Worm (Caenorhabditis elegans) whole organism, late embryonic: Measurements from ENCODE around the gene R09H3.3.
A peak's percentile ranks its signal among the peaks of the same experiment; 100 is the strongest.

Experiments used
- C08G9.2 ChIP-seq: sonication (generic microtip); optimal IDR thresholded peaks from 2 replicates; lab custom pipeline; 2016; ENCODE audit warnings: mild to moderate bottlenecking, missing genetic modification characterization, moderate library complexity, missing compliant biosample characterization
- C38D4.7 ChIP-seq: fragments of 200-800 bp; sonication (Bioruptor generic); optimal IDR thresholded peaks from 2 replicates; lab custom pipeline; 2018; ENCODE audit warnings: mild to moderate bottlenecking, missing genetic modification characterization, moderate library complexity, missing compliant biosample characterization
- F13H6.1 ChIP-seq: sonication (generic microtip); optimal IDR thresholded peaks from 2 replicates; lab custom pipeline; 2016; ENCODE audit warnings: missing genetic modification characterization, missing compliant biosample characterization
- T23F11.4 ChIP-seq: fragments of 200-800 bp; sonication (Bioruptor generic); optimal IDR thresholded peaks from 2 replicates; lab custom pipeline; 2018; ENCODE audit warnings: mild to moderate bottlenecking, missing genetic modification characterization, missing compliant biosample characterization
- Y22D7AL.16 ChIP-seq: sonication (generic microtip); optimal IDR thresholded peaks from 2 replicates; lab custom pipeline; 2016; ENCODE audit warnings: missing genetic modification characterization, missing compliant biosample characterization
- ahr-1 ChIP-seq: sonication (generic microtip); optimal IDR thresholded peaks from 2 replicates; lab custom pipeline; 2016; ENCODE audit warnings: missing genetic modification characterization, missing compliant biosample characterization
- ceh-2 ChIP-seq: sonication (generic microtip); optimal IDR thresholded peaks from 2 replicates; lab custom pipeline; 2016; ENCODE audit warnings: missing genotype, missing genetic modification characterization, missing compliant biosample characterization
- ceh-22 ChIP-seq: sonication (generic microtip); optimal IDR thresholded peaks from 2 replicates; lab custom pipeline; 2017; ENCODE audit warnings: missing biosample characterization, missing genetic modification characterization
- ceh-30 ChIP-seq: fragments of 150-350 bp; optimal IDR thresholded peaks from 2 replicates; lab custom pipeline; 2014; ENCODE audit warnings: missing biosample characterization, missing genetic modification characterization
- ceh-45 ChIP-seq: fragments of 200-800 bp; sonication (Bioruptor generic); IDR thresholded peaks from 2 replicates; pipeline ENCODE4 v1.3.6; 2022; ENCODE audit warnings: missing genetic modification reagents, missing genetic modification characterization, missing compliant biosample characterization
- dmd-4 ChIP-seq: sonication (generic microtip); optimal IDR thresholded peaks from 2 replicates; lab custom pipeline; 2016; ENCODE audit warnings: borderline replicate concordance, missing genetic modification characterization, missing compliant biosample characterization
- dve-1 ChIP-seq: sonication (generic microtip); optimal IDR thresholded peaks from 2 replicates; lab custom pipeline; 2017; ENCODE audit warnings: antibody characterized with exemption, mild to moderate bottlenecking, missing genetic modification characterization, missing compliant biosample characterization
- elt-2 ChIP-seq: sonication (generic microtip); optimal IDR thresholded peaks from 2 replicates; lab custom pipeline; 2016; ENCODE audit warnings: missing genetic modification reagents, missing genetic modification characterization, missing compliant biosample characterization
- fax-1 ChIP-seq: sonication (generic microtip); optimal IDR thresholded peaks from 2 replicates; lab custom pipeline; 2016; ENCODE audit warnings: missing genotype, missing genetic modification characterization, missing compliant biosample characterization
- hlh-6 ChIP-seq: sonication (generic microtip); optimal IDR thresholded peaks from 2 replicates; lab custom pipeline; 2016; ENCODE audit warnings: missing genotype, missing genetic modification characterization, missing compliant biosample characterization
- hlh-8 ChIP-seq: sonication (generic microtip); optimal IDR thresholded peaks from 2 replicates; lab custom pipeline; 2016; ENCODE audit warnings: missing genotype, missing genetic modification characterization, missing compliant biosample characterization
- lin-11 ChIP-seq: fragments of 200-800 bp; sonication (Bioruptor generic); optimal IDR thresholded peaks from 2 replicates; lab custom pipeline; 2018; ENCODE audit warnings: mild to moderate bottlenecking, missing genetic modification characterization, missing compliant biosample characterization
- madf-2 ChIP-seq: sonication (generic microtip); optimal IDR thresholded peaks from 2 replicates; lab custom pipeline; 2017; ENCODE audit warnings: missing genetic modification characterization, missing compliant biosample characterization
- npax-4 ChIP-seq: sonication (generic microtip); optimal IDR thresholded peaks from 2 replicates; lab custom pipeline; 2016; ENCODE audit warnings: missing genetic modification characterization, missing compliant biosample characterization
- odd-2 ChIP-seq: sonication (generic microtip); optimal IDR thresholded peaks from 2 replicates; lab custom pipeline; 2017; ENCODE audit warnings: antibody characterized with exemption, mild to moderate bottlenecking, missing genetic modification characterization, missing compliant biosample characterization
- pat-9 ChIP-seq: fragments of 200-800 bp; sonication (Bioruptor generic); optimal IDR thresholded peaks from 2 replicates; lab custom pipeline; 2018; ENCODE audit warnings: mild to moderate bottlenecking, missing genetic modification characterization, moderate library complexity, missing compliant biosample characterization
- pax-1 ChIP-seq: fragments of 150-350 bp; optimal IDR thresholded peaks from 2 replicates; lab custom pipeline; 2014; ENCODE audit warnings: missing biosample characterization, missing genetic modification characterization
- pha-2 ChIP-seq: sonication (generic microtip); optimal IDR thresholded peaks from 2 replicates; lab custom pipeline; 2017; ENCODE audit warnings: mild to moderate bottlenecking, missing genetic modification characterization, missing compliant biosample characterization
- pros-1 ChIP-seq: fragments of 150-350 bp; optimal IDR thresholded peaks from 2 replicates; lab custom pipeline; 2014; ENCODE audit warnings: missing biosample characterization, missing genetic modification reagents, missing genetic modification characterization
- rnt-1 ChIP-seq: sonication (generic microtip); optimal IDR thresholded peaks from 2 replicates; lab custom pipeline; 2016; ENCODE audit warnings: missing genetic modification characterization, missing compliant biosample characterization
- sdc-2 ChIP-seq: sonication (generic microtip); optimal IDR thresholded peaks from 2 replicates; lab custom pipeline; 2016; ENCODE audit warnings: missing genotype, missing genetic modification characterization, missing compliant biosample characterization
- sox-2 ChIP-seq: fragments of 200-800 bp; sonication (Bioruptor generic); IDR thresholded peaks from 2 replicates; pipeline ENCODE4 v1.3.6; 2022; ENCODE audit warnings: missing genetic modification reagents, missing genetic modification characterization, missing compliant biosample characterization
- sox-4 ChIP-seq: sonication (generic microtip); optimal IDR thresholded peaks from 2 replicates; lab custom pipeline; 2017; ENCODE audit warnings: mild to moderate bottlenecking, missing genetic modification characterization, inconsistent platforms, missing compliant biosample characterization
- syd-9 ChIP-seq: sonication (generic microtip); optimal IDR thresholded peaks from 2 replicates; lab custom pipeline; 2016; ENCODE audit warnings: mild to moderate bottlenecking, missing genetic modification characterization, moderate library complexity, missing compliant biosample characterization
- tbx-2 ChIP-seq: sonication (generic microtip); optimal IDR thresholded peaks from 2 replicates; lab custom pipeline; 2016; ENCODE audit warnings: missing genetic modification characterization, missing compliant biosample characterization
- ttx-3 ChIP-seq: sonication (generic microtip); optimal IDR thresholded peaks from 2 replicates; lab custom pipeline; 2016; ENCODE audit warnings: missing genetic modification reagents, missing genetic modification characterization, missing compliant biosample characterization
- unc-42 ChIP-seq: sonication (generic microtip); optimal IDR thresholded peaks from 2 replicates; lab custom pipeline; 2016; ENCODE audit warnings: missing genotype, missing genetic modification characterization, missing compliant biosample characterization
- unc-86 ChIP-seq: sonication (generic microtip); optimal IDR thresholded peaks from 2 replicates; lab custom pipeline; 2016; ENCODE audit warnings: missing genetic modification characterization, missing compliant biosample characterization
- ztf-16 ChIP-seq: sonication (generic microtip); optimal IDR thresholded peaks from 2 replicates; lab custom pipeline; 2017; ENCODE audit warnings: missing genetic modification characterization, missing compliant biosample characterization

The R09H3.3 gene

DNA sequence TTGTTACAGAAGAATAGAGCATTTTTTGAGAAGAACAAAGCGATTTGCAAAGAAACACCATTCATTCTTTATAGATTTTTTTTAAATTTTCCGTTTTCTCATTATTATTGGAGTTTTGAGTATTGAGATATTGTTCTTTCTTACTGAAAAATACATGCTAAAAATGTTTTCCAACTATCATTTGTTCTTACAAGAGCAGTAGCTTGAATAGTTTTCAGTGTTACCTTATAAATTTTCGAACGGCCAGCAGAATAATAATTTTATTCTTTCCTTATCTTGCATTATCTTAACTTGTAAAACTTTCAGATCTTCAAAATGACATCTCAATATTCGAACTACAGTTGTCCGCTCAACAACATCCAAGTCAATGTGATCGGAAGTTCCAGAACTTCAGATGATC is 13.4 kb downstream of the R09H3.3 start, which contains the start of gene tbx-32:
TSS of gene tbx-32 (plus strand) at position 301 of the 400 bp plus-strand sequence.
- TF ChIP-seq Y22D7AL.16 (tag; lab: Kevin White, UChicago) (no peak), unc-86 (no peak), F13H6.1 (tag; lab: Kevin White, UChicago) (no peak), tbx-2 (tag; lab: Kevin White, UChicago) (no peak), pha-2 (tag; lab: Kevin White, UChicago) (no peak), hlh-8 (tag; lab: Kevin White, UChicago) (no peak)

DNA sequence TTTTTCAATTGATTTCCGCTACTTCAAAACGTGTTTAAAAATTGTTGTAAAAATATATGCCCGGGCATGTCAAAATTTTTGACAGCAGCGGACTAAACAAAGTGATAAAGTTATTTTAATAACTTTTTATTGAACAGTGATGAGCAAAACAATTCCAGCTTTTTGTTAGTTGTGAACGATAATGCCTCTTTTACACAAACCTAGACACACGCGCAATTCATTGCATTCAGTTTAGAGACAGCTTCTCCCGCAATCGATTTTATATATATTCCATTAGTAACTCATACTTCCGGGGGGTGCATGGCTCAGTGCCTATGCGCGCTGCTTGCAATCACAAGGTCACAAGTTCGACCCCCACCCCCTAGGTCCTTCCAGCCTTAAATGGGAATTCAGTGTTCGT is 14.5 kb downstream of the R09H3.3 start, which contains the start of gene ZK380.6:
TSS of gene ZK380.6 (plus strand) at position 301 of the 400 bp plus-strand sequence.
- no peak for TF ChIP-seq sox-2 (GFP tag; lab: Robert Waterston, UW)
- TF ChIP-seq pha-2 (tag; lab: Kevin White, UChicago), result no peak
- no peak for TF ChIP-seq dmd-4 (tag; lab: Kevin White, UChicago)
- no peak for TF ChIP-seq ceh-30 (tag; lab: Kevin White, UChicago)
- no peak for TF ChIP-seq fax-1 (tag; lab: Kevin White, UChicago)
- 0 out of 2 replicates have a peak, but pooled peaks have one; percentile 11 for TF ChIP-seq ceh-45
- TF ChIP-seq Y22D7AL.16 (tag; lab: Kevin White, UChicago), result no peak
- TF ChIP-seq ahr-1 (tag; lab: Kevin White, UChicago), result no peak
- TF ChIP-seq syd-9 (tag; lab: Kevin White, UChicago), result no peak
- TF ChIP-seq ceh-22 (tag; lab: Kevin White, UChicago), result no peak
- no peak for TF ChIP-seq pat-9 (tag; lab: Kevin White, UChicago)
- TF ChIP-seq elt-2 (tag; lab: Kevin White, UChicago), result no peak
- peak; percentile 19 for TF ChIP-seq sdc-2 (tag; lab: Kevin White, UChicago)
- TF ChIP-seq pax-1 (tag; lab: Kevin White, UChicago), result no peak
- no peak for TF ChIP-seq pros-1 (tag; lab: Kevin White, UChicago)
- TF ChIP-seq rnt-1 (tag; lab: Kevin White, UChicago), result no peak
- TF ChIP-seq dve-1 (tag; lab: Kevin White, UChicago), result no peak
- no peak for TF ChIP-seq T23F11.4

DNA sequence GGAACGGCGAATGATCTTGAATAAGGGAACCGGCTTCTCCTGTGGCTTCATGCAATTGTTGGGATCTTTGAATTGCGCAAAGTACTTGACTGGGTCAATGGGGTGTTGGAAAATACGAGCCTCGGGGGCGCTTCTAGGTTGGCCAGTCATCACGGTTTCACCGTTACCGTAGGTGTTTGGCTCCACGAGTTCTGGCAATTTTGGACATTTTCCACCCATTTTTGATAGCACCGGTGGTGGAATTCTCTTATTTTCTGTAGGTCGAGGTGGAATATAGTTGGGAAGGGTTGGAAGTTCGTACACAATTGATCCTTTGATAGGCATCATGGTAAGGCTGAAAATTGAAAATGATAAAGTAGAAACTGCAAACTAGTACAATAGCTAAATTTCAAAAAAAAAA is 17.0 kb downstream of the R09H3.3 start, which contains the start of gene ZK380.4:
TSS of gene ZK380.4 (minus strand) at position 327 of the 400 bp plus-strand sequence.
- no peak for TF ChIP-seq npax-4 (tag; lab: Kevin White, UChicago)
- TF ChIP-seq ztf-16 (tag; lab: Kevin White, UChicago), result no peak
- TF ChIP-seq unc-86, result no peak
- no peak for TF ChIP-seq ceh-30 (tag; lab: Kevin White, UChicago)
- no peak for TF ChIP-seq unc-42 (tag; lab: Kevin White, UChicago)
- TF ChIP-seq dve-1 (tag; lab: Kevin White, UChicago), result no peak
- no peak for TF ChIP-seq C08G9.2 (tag; lab: Kevin White, UChicago)
- TF ChIP-seq odd-2 (tag; lab: Kevin White, UChicago), result no peak
- TF ChIP-seq, all 69 proteins: peak for 0

DNA sequence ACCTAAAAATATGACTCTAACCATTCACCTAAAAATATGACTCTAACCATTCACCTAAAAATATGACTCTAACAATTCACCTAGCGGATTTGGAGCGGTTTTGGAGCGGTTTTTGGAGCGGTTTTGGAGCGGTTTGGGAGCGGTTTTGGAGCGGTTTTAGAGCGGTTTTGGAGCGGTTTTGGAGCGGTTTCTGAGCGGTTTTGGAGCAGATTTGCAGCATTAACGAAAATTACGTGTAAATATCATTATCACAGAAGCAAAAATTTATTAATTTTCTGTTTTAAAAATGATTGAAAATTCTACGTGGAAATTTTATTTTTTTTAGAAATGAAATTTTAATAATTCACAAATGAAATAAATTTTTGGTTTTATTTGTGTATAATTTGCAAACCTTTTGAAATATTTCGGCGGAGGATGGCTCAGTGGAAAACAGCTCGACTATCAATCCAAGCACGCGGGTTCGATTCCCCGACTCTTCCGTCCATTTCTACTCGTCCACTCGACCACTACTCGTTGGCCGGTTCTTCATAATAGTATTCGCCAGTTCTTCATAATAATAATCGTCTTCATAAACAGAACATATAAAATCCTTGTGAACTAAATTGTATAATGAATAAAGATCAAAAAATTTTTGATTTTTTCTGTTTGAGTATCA is 25.1 kb downstream of the R09H3.3 start:
- TF ChIP-seq ztf-16 (tag; lab: Kevin White, UChicago) (no peak), lin-11 (tag; lab: Kevin White, UChicago) (no peak), madf-2 (tag; lab: Kevin White, UChicago) (no peak), ceh-2 (tag; lab: Kevin White, UChicago) (no peak), pros-1 (tag; lab: Kevin White, UChicago) (no peak), hlh-6 (tag; lab: Kevin White, UChicago) (no peak), hlh-8 (tag; lab: Kevin White, UChicago) (no peak), unc-86 (no peak), ttx-3 (tag; lab: Kevin White, UChicago) (no peak), sox-4 (no peak), C38D4.7 (no peak)
